Fruit fly (Drosophila melanogaster) whole organism, embryonic: Measurements from ENCODE around the gene AhcyL1.

Experiments
- Aef1 ChIP-seq: fragments of 200-800 bp; sonication (Bioruptor generic); IDR thresholded peaks from 3 replicates; pipeline ENCODE4 v1.3.6; 2022; ENCODE audit warnings: missing biosample characterization, missing genetic modification characterization
- CG10147 ChIP-seq: fragments of 200-800 bp; sonication (Bioruptor generic); optimal IDR thresholded peaks from 2 replicates; lab custom pipeline; 2019; ENCODE audit warnings: missing biosample characterization, mild to moderate bottlenecking, missing genetic modification characterization, moderate library complexity
- CG10274 ChIP-seq: fragments of 200-800 bp; sonication (Bioruptor generic); optimal IDR thresholded peaks from 3 replicates; lab custom pipeline; 2017; ENCODE audit warnings: missing biosample characterization, mild to moderate bottlenecking, missing genetic modification characterization
- CG10565 ChIP-seq: fragments of 200-800 bp; sonication (Bioruptor generic); optimal IDR thresholded peaks from 3 replicates; lab custom pipeline; 2016; ENCODE audit warnings: missing biosample characterization, mild to moderate bottlenecking, missing genetic modification characterization
- CG11093 ChIP-seq: fragments of 200-800 bp; sonication (Bioruptor generic); IDR thresholded peaks from 3 replicates; pipeline ENCODE4 v1.3.6; 2022; ENCODE audit warnings: missing biosample characterization, missing genetic modification characterization
- CG11456 ChIP-seq: fragments of 200-800 bp; sonication (Bioruptor generic); IDR thresholded peaks from 3 replicates; pipeline ENCODE4 v1.3.6; 2022; ENCODE audit warnings: missing biosample characterization, missing genetic modification characterization
- CG12071 ChIP-seq: fragments of 200-800 bp; sonication (Bioruptor generic); optimal IDR thresholded peaks from 3 replicates; lab custom pipeline; 2018; ENCODE audit warnings: missing biosample characterization, mild to moderate bottlenecking, missing genetic modification characterization
- CG15011 ChIP-seq: fragments of 200-800 bp; sonication (Bioruptor generic); optimal IDR thresholded peaks from 3 replicates; lab custom pipeline; 2018; ENCODE audit warnings: missing biosample characterization, mild to moderate bottlenecking, missing genetic modification characterization
- CG17568 ChIP-seq: fragments of 200-800 bp; sonication (Bioruptor generic); optimal IDR thresholded peaks from 2 replicates; lab custom pipeline; 2018; ENCODE audit warnings: missing biosample characterization, mild to moderate bottlenecking, missing genetic modification characterization, moderate library complexity
- CG31388 ChIP-seq: fragments of 200-800 bp; sonication (Bioruptor generic); optimal IDR thresholded peaks from 2 replicates; lab custom pipeline; 2016; ENCODE audit warnings: missing biosample characterization, missing genetic modification characterization
- CG32767 ChIP-seq: fragments of 200-800 bp; sonication (Bioruptor generic); IDR thresholded peaks from 2 replicates; pipeline ENCODE4 v1.3.6; 2022; ENCODE audit warnings: missing biosample characterization, missing genetic modification characterization
- CG3407 ChIP-seq: fragments of 200-800 bp; sonication (Bioruptor generic); optimal IDR thresholded peaks from 2 replicates; lab custom pipeline; 2018; ENCODE audit warnings: missing biosample characterization, mild to moderate bottlenecking, missing genetic modification characterization
- CG34376 ChIP-seq: fragments of 200-800 bp; sonication (Bioruptor generic); optimal IDR thresholded peaks from 2 replicates; lab custom pipeline; 2018; ENCODE audit warnings: missing biosample characterization, mild to moderate bottlenecking, missing genetic modification characterization
- CG4328 ChIP-seq: fragments of 200-800 bp; sonication (Bioruptor generic); optimal IDR thresholded peaks from 3 replicates; lab custom pipeline; 2017; ENCODE audit warnings: missing biosample characterization, missing genetic modification reagents, missing genetic modification characterization
- CG5245 ChIP-seq: fragments of 200-800 bp; sonication (Bioruptor generic); optimal IDR thresholded peaks from 3 replicates; lab custom pipeline; 2016; ENCODE audit warnings: missing biosample characterization, missing genetic modification characterization
- CG6791 ChIP-seq: fragments of 200-800 bp; sonication (Bioruptor generic); IDR thresholded peaks from 3 replicates; pipeline ENCODE4 v1.3.6; 2022; ENCODE audit warnings: missing biosample characterization, missing genetic modification characterization; ENCODE audit not compliant: partially characterized antibody
- CG9437 ChIP-seq: fragments of 200-800 bp; sonication (Bioruptor generic); optimal IDR thresholded peaks from 2 replicates; lab custom pipeline; 2018; ENCODE audit warnings: missing biosample characterization, mild to moderate bottlenecking, missing genetic modification characterization
- CHES-1-like ChIP-seq: fragments of 200-800 bp; sonication (Bioruptor generic); optimal IDR thresholded peaks from 2 replicates; lab custom pipeline; 2016; ENCODE audit warnings: missing biosample characterization, missing genetic modification characterization
- Chrac-16 ChIP-seq: fragments of 200-800 bp; sonication (Bioruptor generic); optimal IDR thresholded peaks from 3 replicates; lab custom pipeline; 2016; ENCODE audit warnings: missing biosample characterization, missing genetic modification characterization
- D19B ChIP-seq: fragments of 200-800 bp; sonication (Bioruptor generic); optimal IDR thresholded peaks from 2 replicates; lab custom pipeline; 2017; ENCODE audit warnings: missing biosample characterization, mild to moderate bottlenecking, missing genetic modification characterization
- Deaf1 ChIP-seq: fragments of 200-800 bp; optimal IDR thresholded peaks from 3 replicates; lab custom pipeline; 2019; ENCODE audit warnings: missing biosample characterization, mild to moderate bottlenecking, missing genetic modification characterization, moderate library complexity
- E2f2 ChIP-seq: fragments of 200-800 bp; sonication (Bioruptor generic); IDR thresholded peaks from 2 replicates; pipeline ENCODE4 v1.3.6; 2022; ENCODE audit warnings: missing biosample characterization, missing genetic modification characterization
- Eip74EF ChIP-seq, 2 experiments: fragments of 200-800 bp in 1 of 2; fragments of >200 bp in 1 of 2; sonication (Bioruptor generic) in 1 of 2; optimal IDR thresholded peaks; 2 replicates each; lab custom pipeline; 2017 to 2019; ENCODE audit warnings: missing biosample characterization in 2 of 2, missing genetic modification characterization in 2 of 2, mild to moderate bottlenecking in 1 of 2, moderate library complexity in 1 of 2
- Ets97D ChIP-seq: fragments of 200-800 bp; sonication (Bioruptor generic); optimal IDR thresholded peaks from 3 replicates; lab custom pipeline; 2016; ENCODE audit warnings: missing biosample characterization, missing genetic modification characterization
- Fer3 ChIP-seq: fragments of 200-800 bp; sonication (Bioruptor generic); optimal IDR thresholded peaks from 2 replicates; lab custom pipeline; 2018; ENCODE audit warnings: missing biosample characterization, mild to moderate bottlenecking, missing genetic modification characterization, moderate library complexity
- GATAe ChIP-seq: fragments of 200-800 bp; sonication (Bioruptor generic); conservative IDR thresholded peaks from 2 replicates; pipeline ENCODE4 v1.3.6; 2022; ENCODE audit warnings: missing biosample characterization, missing genetic modification characterization
- H15 ChIP-seq: fragments of 200-800 bp; sonication (Bioruptor generic); IDR thresholded peaks from 3 replicates; pipeline ENCODE4 v1.3.6; 2022; ENCODE audit warnings: missing biosample characterization, missing genetic modification characterization
- Hsf ChIP-seq: fragments of 200-800 bp; sonication (Bioruptor generic); optimal IDR thresholded peaks from 3 replicates; lab custom pipeline; 2016; ENCODE audit warnings: missing biosample characterization, missing genetic modification characterization
- Lim3 ChIP-seq: fragments of 200-800 bp; sonication (Bioruptor generic); IDR thresholded peaks from 2 replicates; pipeline ENCODE4 v1.3.6; 2022; ENCODE audit warnings: missing biosample characterization, missing genetic modification characterization
- NFAT ChIP-seq: fragments of 200-800 bp; sonication (Bioruptor generic); IDR thresholded peaks from 2 replicates; pipeline ENCODE4 v1.3.6; 2022; ENCODE audit warnings: missing biosample characterization, missing genetic modification characterization
- NK7.1 ChIP-seq: fragments of 200-800 bp; sonication (Bioruptor generic); optimal IDR thresholded peaks from 3 replicates; lab custom pipeline; 2016; ENCODE audit warnings: missing biosample characterization, missing genetic modification characterization
- Nf-YC ChIP-seq: fragments of 200-800 bp; optimal IDR thresholded peaks from 3 replicates; lab custom pipeline; 2019; ENCODE audit warnings: missing biosample characterization, mild to moderate bottlenecking, missing genetic modification characterization, moderate library complexity
- Opbp ChIP-seq: fragments of 200-800 bp; sonication (Bioruptor generic); IDR thresholded peaks from 3 replicates; pipeline ENCODE4 v1.3.6; 2022; ENCODE audit warnings: missing biosample characterization, missing genetic modification characterization; ENCODE audit not compliant: partially characterized antibody
- Pdp1 ChIP-seq, 2 experiments: fragments of 200-800 bp; sonication (Bioruptor generic); optimal IDR thresholded peaks; 3 replicates each; lab custom pipeline; 2016; ENCODE audit warnings: missing biosample characterization in 2 of 2, missing genetic modification characterization in 2 of 2, mild to moderate bottlenecking in 1 of 2, moderate library complexity in 1 of 2
- Spps ChIP-seq: fragments of 200-800 bp; sonication (Bioruptor generic); optimal IDR thresholded peaks from 2 replicates; lab custom pipeline; 2018; ENCODE audit warnings: missing biosample characterization, mild to moderate bottlenecking, missing genetic modification characterization
- Ssrp ChIP-seq: fragments of 200-800 bp; sonication (Bioruptor generic); optimal IDR thresholded peaks from 2 replicates; lab custom pipeline; 2018; ENCODE audit warnings: missing biosample characterization, mild to moderate bottlenecking, missing genetic modification characterization, moderate library complexity
- Stat92E ChIP-seq, 3 experiments: fragments of >200 bp in 2 of 3; fragments of 200-800 bp in 1 of 3; sonication (Bioruptor generic) in 1 of 3; optimal IDR thresholded peaks; 2 replicates each; lab custom pipeline; 2017 to 2019; ENCODE audit warnings: missing biosample characterization in 3 of 3, missing genetic modification characterization in 3 of 3, mild to moderate bottlenecking in 1 of 3, moderate library complexity in 1 of 3
- ash1 ChIP-seq: fragments of 200-800 bp; sonication (Bioruptor generic); optimal IDR thresholded peaks from 2 replicates; lab custom pipeline; 2018; ENCODE audit warnings: missing biosample characterization, mild to moderate bottlenecking, missing genetic modification characterization
- eyg ChIP-seq: fragments of 200-800 bp; sonication (Bioruptor generic); optimal IDR thresholded peaks from 3 replicates; lab custom pipeline; 2016; ENCODE audit warnings: missing biosample characterization, missing genetic modification characterization
- fd96Cb ChIP-seq: fragments of 200-800 bp; sonication (Bioruptor generic); optimal IDR thresholded peaks from 2 replicates; lab custom pipeline; 2018; ENCODE audit warnings: missing biosample characterization, mild to moderate bottlenecking, missing genetic modification characterization, moderate library complexity
- grn ChIP-seq: fragments of 200-800 bp; sonication (Bioruptor generic); optimal IDR thresholded peaks from 3 replicates; lab custom pipeline; 2017; ENCODE audit warnings: missing biosample characterization, missing genetic modification characterization
- klu ChIP-seq: fragments of 200-800 bp; sonication (Bioruptor generic); IDR thresholded peaks from 2 replicates; pipeline ENCODE4 v1.3.6; 2022; ENCODE audit warnings: missing biosample characterization, missing genetic modification characterization
- pb ChIP-seq: fragments of 200-800 bp; sonication (Bioruptor generic); optimal IDR thresholded peaks from 3 replicates; lab custom pipeline; 2016; ENCODE audit warnings: missing biosample characterization, missing genetic modification characterization
- ro ChIP-seq: fragments of 200-800 bp; sonication (Bioruptor generic); IDR thresholded peaks from 2 replicates; pipeline ENCODE4 v1.3.6; 2022; ENCODE audit warnings: missing biosample characterization, missing genetic modification characterization
- sisA ChIP-seq: fragments of 200-800 bp; sonication (Bioruptor generic); IDR thresholded peaks from 2 replicates; pipeline ENCODE4 v1.3.6; 2022; ENCODE audit warnings: missing biosample characterization, missing genetic modification characterization
- tio ChIP-seq: fragments of 200-800 bp; sonication (Bioruptor generic); optimal IDR thresholded peaks from 2 replicates; lab custom pipeline; 2017; ENCODE audit warnings: missing biosample characterization, missing genetic modification characterization, inconsistent platforms
- tna ChIP-seq: fragments of 200-800 bp; sonication (Bioruptor generic); IDR thresholded peaks from 2 replicates; pipeline ENCODE4 v1.3.6; 2022; ENCODE audit warnings: missing biosample characterization, missing genetic modification characterization; ENCODE audit not compliant: partially characterized antibody
- tup ChIP-seq: fragments of 200-800 bp; sonication (Bioruptor generic); optimal IDR thresholded peaks from 2 replicates; lab custom pipeline; 2016; ENCODE audit warnings: missing biosample characterization, mild to moderate bottlenecking, missing genetic modification characterization, moderate library complexity
- yki ChIP-seq: fragments of >200 bp; optimal IDR thresholded peaks from 3 replicates; lab custom pipeline; 2018
- zfh2 ChIP-seq: fragments of 200-800 bp; sonication (Bioruptor generic); optimal IDR thresholded peaks from 2 replicates; lab custom pipeline; 2016; ENCODE audit warnings: missing biosample characterization, missing genetic modification characterization

AhcyL1 gene

dm6 chr3L:2805956-2806527 lies 33.9 kb upstream of the AhcyL1 start (continued):
- no peak for TF ChIP-seq CG6791
- no peak for TF ChIP-seq Stat92E (GFP tag; optimal IDR thresholded peaks at IDR 0.05; lab: Kevin White, UChicago)
- TF ChIP-seq CG9437 (GFP tag; lab: Kevin White, UChicago), result no peak
- peak in 1 of 2 experiments; percentile 68 for TF ChIP-seq Pdp1 (GFP tag; optimal IDR thresholded peaks at IDR 0.05; lab: Kevin White, UChicago)
- TF ChIP-seq tio, result peak; percentile 19
- peak; percentile 23 for TF ChIP-seq Chrac-16 (GFP tag; lab: Kevin White, UChicago)
- peak; percentile 39 for TF ChIP-seq CG12071 (GFP tag; lab: Kevin White, UChicago)
- peak; percentile 28 for TF ChIP-seq Nf-YC (tag; lab: Kevin White, UChicago)
- TF ChIP-seq klu (GFP tag; lab: Robert Waterston, UW), result peak; percentile 80
- peak; percentile 6 for TF ChIP-seq CG31388
- TF ChIP-seq Deaf1, result peak; percentile 23
- peak; percentile 37 for TF ChIP-seq ash1 (GFP tag; lab: Kevin White, UChicago)
- TF ChIP-seq Opbp (GFP tag; lab: Robert Waterston, UW), result no peak
- TF ChIP-seq Fer3 (tag; lab: Kevin White, UChicago), result peak; percentile 52
- no peak for TF ChIP-seq yki (lab: Kevin White, UChicago)
- TF ChIP-seq Ets97D (GFP tag; lab: Kevin White, UChicago), result peak; percentile 4
- TF ChIP-seq GATAe (GFP tag; lab: Robert Waterston, UW), result peak; percentile 36; the same call in 1 of the 2 replicates
- TF ChIP-seq CG10565 (GFP tag; lab: Kevin White, UChicago), result no peak
- TF ChIP-seq ro (GFP tag; lab: Robert Waterston, UW), result peak; percentile 64
- TF ChIP-seq sisA, result peak; percentile 88
- TF ChIP-seq CG5245 (GFP tag; lab: Kevin White, UChicago), result peak; percentile 75
- 0 out of 2 replicates have a peak, but pooled peaks have one; percentile 21 for TF ChIP-seq CG32767 (GFP tag; lab: Robert Waterston, UW)
- no peak for TF ChIP-seq CG4328 (GFP tag; lab: Kevin White, UChicago)
- TF ChIP-seq CG34376 (GFP tag; lab: Kevin White, UChicago), result no peak
- peak in 1 of 2 experiments; percentile 40 for TF ChIP-seq Eip74EF (GFP tag; optimal IDR thresholded peaks at IDR 0.05; lab: Kevin White, UChicago)
- TF ChIP-seq Spps (tag; lab: Kevin White, UChicago), result peak; percentile 56
- TF ChIP-seq Ssrp (tag; lab: Kevin White, UChicago), result peak; percentile 8
- peak; percentile 12 for TF ChIP-seq CG3407 (GFP tag; lab: Kevin White, UChicago)
- peak; percentile 20 for TF ChIP-seq Hsf
- peak; percentile 74 for TF ChIP-seq fd96Cb
- TF ChIP-seq CG15011 (GFP tag; lab: Kevin White, UChicago), result peak; percentile 14
- peak; percentile 41; the same call in 1 of the 2 replicates for TF ChIP-seq E2f2 (GFP tag; lab: Robert Waterston, UW)
- no peak for TF ChIP-seq pb (GFP tag; lab: Kevin White, UChicago)
- no peak for TF ChIP-seq NK7.1 (GFP tag; lab: Kevin White, UChicago)
- peak; percentile 81 for TF ChIP-seq Aef1 (GFP tag; lab: Robert Waterston, UW)
- peak; percentile 81; the same call in 2 of the 3 replicates for TF ChIP-seq CG11093 (GFP tag; lab: Robert Waterston, UW)
- TF ChIP-seq tna (GFP tag; lab: Robert Waterston, UW), result no peak
- no peak for TF ChIP-seq tup (GFP tag; lab: Kevin White, UChicago)
- peak; percentile 84 for TF ChIP-seq NFAT
- peak; percentile 7 for TF ChIP-seq eyg (GFP tag; lab: Kevin White, UChicago)
- TF ChIP-seq grn (GFP tag; lab: Kevin White, UChicago), result no peak
- peak; percentile 93 for TF ChIP-seq CG11456 (GFP tag; lab: Robert Waterston, UW)
- peak; percentile 42 for TF ChIP-seq CG10147 (GFP tag; lab: Kevin White, UChicago)
- no peak for TF ChIP-seq CG17568 (GFP tag; lab: Kevin White, UChicago)
- TF ChIP-seq Lim3 (GFP tag; lab: Robert Waterston, UW), result 0 out of 2 replicates have a peak, but pooled peaks have one; percentile 40
- TF ChIP-seq H15 (GFP tag; lab: Robert Waterston, UW), result peak; percentile 88
- TF ChIP-seq CG10274, result peak; percentile 17
- TF ChIP-seq zfh2, result no peak
- TF ChIP-seq D19B (GFP tag; lab: Kevin White, UChicago), result peak; percentile 96
- no peak for TF ChIP-seq CHES-1-like (GFP tag; lab: Kevin White, UChicago)
